Fruit fly (Drosophila melanogaster) Kc167 (cell line): Measurements from ENCODE around the gene CG12483.

ENCODE experiments used
- Myc ChIP-seq: fragments of >200 bp; optimal IDR thresholded peaks from 2 replicates; lab custom pipeline; 2017; ENCODE audit warnings: missing external identifiers
- h ChIP-seq: fragments of >200 bp; optimal IDR thresholded peaks from 3 replicates; lab custom pipeline; 2018; ENCODE audit warnings: missing external identifiers
- insv ChIP-seq: fragments of >200 bp; optimal IDR thresholded peaks from 3 replicates; lab custom pipeline; 2018; ENCODE audit warnings: missing external identifiers
- psq ChIP-seq: fragments of >200 bp; optimal IDR thresholded peaks from 2 replicates; lab custom pipeline; 2017; ENCODE audit warnings: missing external identifiers

DNA sequence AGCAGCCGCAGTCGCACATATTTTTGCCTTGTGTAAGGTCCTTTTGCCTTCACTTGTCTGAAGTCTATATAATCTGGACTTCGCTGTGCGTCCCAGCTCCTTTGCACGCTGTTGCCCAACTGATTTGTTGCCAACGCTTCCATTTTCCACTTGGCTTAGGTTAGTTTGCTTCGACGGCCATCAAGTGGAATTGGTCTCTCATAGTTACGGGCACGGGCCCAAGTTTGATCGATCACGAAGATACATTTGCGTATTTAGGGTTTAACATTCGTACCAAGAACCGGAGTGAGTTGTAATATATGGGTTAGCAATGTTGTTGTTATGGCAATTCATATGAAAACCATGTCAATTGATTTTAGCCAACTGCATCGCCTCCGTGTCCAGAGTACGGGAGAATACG lies 43.5 kb downstream of the CG12483 start, which contains the start of gene CG43149:
- TF ChIP-seq Myc (lab: Kevin White, UChicago) (no peak), psq (lab: Kevin White, UChicago) (no peak), h (lab: Kevin White, UChicago) (no peak), insv (lab: Kevin White, UChicago) (no peak)
